Fruit fly (Drosophila melanogaster): ENCODE data around the gene Dph1.

Gene Dph1

dm6 chr3L:11648410-11648809 lies 48.4 kb downstream of the Dph1 start, which contains the start of the genes RIOK1 and Polr3H (continued):
- TF ChIP-seq CG14965 (GFP tag; optimal IDR thresholded peaks at IDR 0.05; ENCODE audit: borderline replicate concordance) (peak; percentile 3), CG10431 (GFP tag; optimal IDR thresholded peaks at IDR 0.05) (no peak), CG1602 (GFP tag; optimal IDR thresholded peaks at IDR 0.05) (peak; percentile 62), CG3407 (GFP tag; optimal IDR thresholded peaks at IDR 0.05) (no peak), CG4404 (GFP tag; IDR thresholded peaks at IDR 0.05) (peak; percentile 24; the same call in 1 of the 2 replicates), Elba2 (GFP tag; optimal IDR thresholded peaks at IDR 0.05) (peak; percentile 30), Oli (tag; optimal IDR thresholded peaks at IDR 0.05) (no peak), CoRest (tag; optimal IDR thresholded peaks at IDR 0.05) (no peak), Poxn (GFP tag; IDR thresholded peaks at IDR 0.05) (no peak), Pdp1 (GFP tag; optimal IDR thresholded peaks at IDR 0.05) (peak in 1 of 2 experiments; percentile 10), H15 (GFP tag; IDR thresholded peaks at IDR 0.05) (peak; percentile 33; the same call in 1 of the 3 replicates), seq (GFP tag; IDR thresholded peaks at IDR 0.05) (no peak), CG8281 (tag; optimal IDR thresholded peaks at IDR 0.05) (no peak), Asciz (GFP tag; optimal IDR thresholded peaks at IDR 0.05) (no peak), CG10959 (GFP tag; IDR thresholded peaks at IDR 0.05) (no peak), HLHmδ (GFP tag; optimal IDR thresholded peaks at IDR 0.05) (no peak), CG10321 (GFP tag; IDR thresholded peaks at IDR 0.05) (no peak), dan (GFP tag; IDR thresholded peaks at IDR 0.05) (no peak), CG14441 (GFP tag; IDR thresholded peaks at IDR 0.05) (0 out of 2 replicates have a peak, but pooled peaks have one; percentile 69), CG14710 (tag; optimal IDR thresholded peaks at IDR 0.05) (peak; percentile 78), lmd (GFP tag; IDR thresholded peaks at IDR 0.05) (peak; percentile 64), CG6175 (GFP tag; IDR thresholded peaks at IDR 0.05) (no peak), chm (GFP tag; IDR thresholded peaks at IDR 0.05) (no peak), CG14014 (GFP tag; IDR thresholded peaks at IDR 0.05) (peak; percentile 68), CG5245 (GFP tag; optimal IDR thresholded peaks at IDR 0.05) (peak; percentile 47), nau (GFP tag; optimal IDR thresholded peaks at IDR 0.05) (no peak), bigmax (GFP tag; optimal IDR thresholded peaks at IDR 0.05) (peak; percentile 1), CG34376 (GFP tag; optimal IDR thresholded peaks at IDR 0.05) (no peak), nerfin-1 (tag; optimal IDR thresholded peaks at IDR 0.05) (no peak), CG13287 (GFP tag; IDR thresholded peaks at IDR 0.05; ENCODE audit: partially characterized antibody) (peak; percentile 55; the same call in 1 of the 2 replicates), Dip2 (GFP tag; IDR thresholded peaks at IDR 0.05) (no peak), Tbp (GFP tag; optimal IDR thresholded peaks at IDR 0.05) (no peak), row (GFP tag; IDR thresholded peaks at IDR 0.05) (peak; percentile 88), CG32532 (GFP tag; IDR thresholded peaks at IDR 0.05) (peak; percentile 78), dysf (GFP tag; IDR thresholded peaks at IDR 0.05) (peak; percentile 66), CG12219 (GFP tag; optimal IDR thresholded peaks at IDR 0.05) (no peak), CG5180 (GFP tag; optimal IDR thresholded peaks at IDR 0.05) (no peak), tgo (GFP tag; IDR thresholded peaks at IDR 0.05) (peak; percentile 74), Sin3A (optimal IDR thresholded peaks at IDR 0.05) (peak; percentile 73), PHDP (tag; optimal IDR thresholded peaks at IDR 0.05) (no peak), pros (GFP tag; optimal IDR thresholded peaks at IDR 0.05) (no peak), da (GFP tag; optimal IDR thresholded peaks at IDR 0.05) (peak; percentile 11), CG7963 (GFP tag; IDR thresholded peaks at IDR 0.05; ENCODE audit: partially characterized antibody) (no peak), CG11456 (GFP tag; IDR thresholded peaks at IDR 0.05) (peak; percentile 55; the same call in 1 of the 3 replicates), mirr (GFP tag; optimal IDR thresholded peaks at IDR 0.05) (no peak), NC2β (GFP tag; optimal IDR thresholded peaks at IDR 0.05) (peak; percentile 67), CG18262 (tag; optimal IDR thresholded peaks at IDR 0.05) (no peak), CG8290 (GFP tag; optimal IDR thresholded peaks at IDR 0.05) (peak; percentile 31), CG8290 (tag; optimal IDR thresholded peaks at IDR 0.05) (no peak), CG2199 (GFP tag; IDR thresholded peaks at IDR 0.05) (0 out of 3 replicates have a peak, but pooled peaks have one; percentile 20), zfh1 (GFP tag; IDR thresholded peaks at IDR 0.05) (peak; percentile 48; the same call in 2 of the 3 replicates), HmgZ (tag; optimal IDR thresholded peaks at IDR 0.05) (peak; percentile 74)

Data from whole organism, embryonic.